Fruit fly (Drosophila melanogaster): ENCODE measurements around the gene CG43844.

- TF ChIP-seq pdm3 (GFP tag; optimal IDR thresholded peaks at IDR 0.05) (peak; percentile 35), Ets96B (tag; optimal IDR thresholded peaks at IDR 0.05) (peak; percentile 91), Sox14 (GFP tag; optimal IDR thresholded peaks at IDR 0.05) (no peak), acj6 (GFP tag; optimal IDR thresholded peaks at IDR 0.05) (peak; percentile 72), eg (GFP tag; IDR thresholded peaks at IDR 0.05) (0 out of 3 replicates have a peak, but pooled peaks have one; percentile 50), CG3919 (GFP tag; optimal IDR thresholded peaks at IDR 0.05) (peak; percentile 68), CG10631 (GFP tag; optimal IDR thresholded peaks at IDR 0.05) (peak; percentile 80), topi (GFP tag; optimal IDR thresholded peaks at IDR 0.05) (peak; percentile 45), CG34406 (GFP tag; optimal IDR thresholded peaks at IDR 0.05) (peak; percentile 86), Met (GFP tag; optimal IDR thresholded peaks at IDR 0.05) (peak; percentile 24), net (GFP tag; optimal IDR thresholded peaks at IDR 0.05) (peak; percentile 60)
These were observed 49.7 kb upstream of the CG43844 start for dm6 chr3R:21839636-21840035.

All from whole organism, prepupa.